Fruit fly (Drosophila melanogaster) whole organism, embryonic: ENCODE results near the gene CG31231.

Source experiments
- CG10274 ChIP-seq: fragments of 200-800 bp; sonication (Bioruptor generic); optimal IDR thresholded peaks from 3 replicates; lab custom pipeline; 2017; ENCODE audit warnings: missing biosample characterization, mild to moderate bottlenecking, missing genetic modification characterization
- CG15479 ChIP-seq: fragments of 200-800 bp; sonication (Bioruptor generic); optimal IDR thresholded peaks from 3 replicates; lab custom pipeline; 2019; ENCODE audit warnings: missing biosample characterization, mild to moderate bottlenecking, missing genetic modification characterization, moderate library complexity
- CG8388 ChIP-seq: fragments of 200-800 bp; sonication (Bioruptor generic); optimal IDR thresholded peaks from 2 replicates; lab custom pipeline; 2019; ENCODE audit warnings: missing biosample characterization, mild to moderate bottlenecking, missing genetic modification characterization, moderate library complexity

DNA sequence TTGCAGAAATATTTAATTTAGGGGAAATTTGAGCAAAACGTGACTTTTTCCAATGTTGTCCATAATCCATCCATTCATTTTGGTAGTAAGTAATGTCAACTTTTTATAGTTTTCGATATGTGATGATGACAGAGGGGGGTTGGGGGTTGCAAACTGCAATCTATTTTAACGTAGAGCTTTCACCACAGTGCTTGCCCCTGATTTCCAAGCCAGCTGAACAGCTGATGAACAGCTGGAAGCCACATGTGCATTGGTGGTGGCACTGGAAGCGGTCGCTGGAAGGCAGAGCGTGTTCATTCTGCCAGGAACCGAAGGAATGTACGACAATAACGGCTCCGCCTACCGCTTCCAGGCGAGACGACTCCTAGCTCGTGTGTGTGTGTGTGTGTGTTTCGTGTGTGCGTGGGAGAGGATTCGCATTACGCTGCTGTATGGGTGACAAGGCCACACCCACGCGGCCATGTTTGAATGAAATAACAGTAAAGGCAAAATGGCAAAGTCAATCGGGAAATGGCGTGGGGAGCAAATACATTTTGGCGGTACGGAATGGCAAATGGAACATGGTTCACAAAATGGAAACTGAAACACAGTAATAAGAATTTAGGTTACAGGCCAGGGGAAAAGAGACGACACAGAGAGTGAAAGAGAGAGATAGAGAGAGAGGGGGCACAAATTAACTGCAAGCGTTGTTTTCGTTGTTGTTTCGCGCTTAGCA, 33.9 kb downstream of the CG31231 start:
- TF ChIP-seq CG15479 (GFP tag; lab: Kevin White, UChicago) (no peak), CG8388 (GFP tag; lab: Kevin White, UChicago) (no peak), CG10274 (GFP tag; lab: Kevin White, UChicago) (no peak)
